Worm (Caenorhabditis elegans): ENCODE measurements around the gene sms-3.

DNA sequence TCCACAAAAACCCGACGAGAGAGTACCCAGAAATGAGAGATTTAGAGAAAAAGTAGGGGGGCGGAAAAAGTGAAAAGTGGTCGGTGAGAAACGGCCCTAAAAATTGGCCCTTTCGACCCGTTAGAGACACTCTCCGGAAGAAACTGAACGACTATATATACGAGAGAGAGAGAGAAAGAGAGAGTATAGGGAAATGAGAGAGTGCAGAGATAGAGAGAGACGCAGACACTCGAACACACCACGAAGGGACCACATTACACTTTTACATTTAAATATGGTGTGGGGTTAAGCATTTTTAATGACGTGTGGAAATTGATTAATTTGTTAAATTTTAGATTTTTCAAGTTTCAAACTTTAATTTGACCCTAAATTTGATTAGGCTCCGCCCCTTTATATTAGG lies 9.3 kb downstream of the sms-3 start:
- TF ChIP-seq pha-4 (tag; optimal IDR thresholded peaks at IDR 0.05) (no peak), F57A8.1 (GFP tag; optimal IDR thresholded peaks at IDR 0.05) (no peak), nhr-90 (tag; optimal IDR thresholded peaks at IDR 0.05) (no peak), gei-17 (GFP tag; optimal IDR thresholded peaks at IDR 0.05) (no peak), nhr-27 (tag; optimal IDR thresholded peaks at IDR 0.05) (no peak), egrh-3 (GFP tag; IDR thresholded peaks at IDR 0.05) (no peak), hsf-1 (GFP tag; IDR thresholded peaks at IDR 0.05) (no peak), dox-1 (GFP tag; IDR thresholded peaks at IDR 0.05) (no peak), madf-10 (tag; optimal IDR thresholded peaks at IDR 0.05) (no peak), ceh-58 (GFP tag; IDR thresholded peaks at IDR 0.05) (no peak), ceh-91 (GFP tag; IDR thresholded peaks at IDR 0.05) (no peak), ccch-3 (GFP tag; optimal IDR thresholded peaks at IDR 0.05) (no peak)

All from whole organism, young adult.